Fruit fly (Drosophila melanogaster) whole organism, embryonic: ENCODE measurements around the gene CG8668.

Experiments used
- Bgb ChIP-seq: fragments of 200-800 bp; sonication (Bioruptor generic); IDR thresholded peaks from 2 replicates; pipeline ENCODE4 v1.3.6; 2022; ENCODE audit warnings: missing biosample characterization, missing genetic modification characterization; ENCODE audit not compliant: partially characterized antibody
- CG10274 ChIP-seq: fragments of 200-800 bp; sonication (Bioruptor generic); optimal IDR thresholded peaks from 3 replicates; lab custom pipeline; 2017; ENCODE audit warnings: missing biosample characterization, mild to moderate bottlenecking, missing genetic modification characterization
- CG12744 ChIP-seq: fragments of 200-800 bp; sonication (Bioruptor generic); optimal IDR thresholded peaks from 2 replicates; lab custom pipeline; 2016; ENCODE audit warnings: missing biosample characterization, missing genetic modification characterization
- CG14014 ChIP-seq: fragments of 200-800 bp; sonication (Bioruptor generic); IDR thresholded peaks from 2 replicates; pipeline ENCODE4 v1.3.6; 2022; ENCODE audit warnings: missing biosample characterization, missing genetic modification characterization
- CG14441 ChIP-seq: fragments of 200-800 bp; sonication (Bioruptor generic); IDR thresholded peaks from 2 replicates; pipeline ENCODE4 v1.3.6; 2022; ENCODE audit warnings: missing biosample characterization, missing genetic modification characterization
- CG17328 ChIP-seq: fragments of 200-800 bp; sonication (Bioruptor generic); IDR thresholded peaks from 2 replicates; pipeline ENCODE4 v1.3.6; 2022; ENCODE audit warnings: missing biosample characterization, missing genetic modification characterization
- CG2202 ChIP-seq: fragments of 200-800 bp; sonication (Bioruptor generic); optimal IDR thresholded peaks from 2 replicates; lab custom pipeline; 2018; ENCODE audit warnings: missing biosample characterization, mild to moderate bottlenecking, missing genetic modification characterization
- CG3407 ChIP-seq: fragments of 200-800 bp; sonication (Bioruptor generic); optimal IDR thresholded peaks from 2 replicates; lab custom pipeline; 2018; ENCODE audit warnings: missing biosample characterization, mild to moderate bottlenecking, missing genetic modification characterization
- CG3995 ChIP-seq: fragments of 200-800 bp; sonication (Bioruptor generic); optimal IDR thresholded peaks from 3 replicates; lab custom pipeline; 2016; ENCODE audit warnings: missing biosample characterization, missing genetic modification characterization
- CG4424 ChIP-seq: fragments of 200-800 bp; sonication (Bioruptor generic); optimal IDR thresholded peaks from 3 replicates; lab custom pipeline; 2016; ENCODE audit warnings: missing biosample characterization, missing genetic modification characterization
- CG7745 ChIP-seq: fragments of 200-800 bp; sonication (Bioruptor generic); optimal IDR thresholded peaks from 2 replicates; lab custom pipeline; 2018; ENCODE audit warnings: missing biosample characterization, mild to moderate bottlenecking, missing genetic modification characterization, moderate library complexity
- CG8290 ChIP-seq, 3 experiments: fragments of 200-800 bp; sonication (Bioruptor generic); optimal IDR thresholded peaks; 2 replicates each; lab custom pipeline; 2016 to 2019; ENCODE audit warnings: missing biosample characterization in 3 of 3, missing genetic modification characterization in 3 of 3, mild to moderate bottlenecking in 2 of 3, moderate library complexity in 1 of 3
- CG8478 ChIP-seq: fragments of >200 bp; optimal IDR thresholded peaks from 2 replicates; lab custom pipeline; 2018
- CG8924 ChIP-seq: fragments of 200-800 bp; optimal IDR thresholded peaks from 3 replicates; lab custom pipeline; 2019; ENCODE audit warnings: missing biosample characterization, mild to moderate bottlenecking, missing genetic modification characterization, moderate library complexity
- CG9727 ChIP-seq: fragments of 200-800 bp; sonication (Bioruptor generic); optimal IDR thresholded peaks from 3 replicates; lab custom pipeline; 2017; ENCODE audit warnings: missing biosample characterization, mild to moderate bottlenecking, missing genetic modification characterization
- CG9932 ChIP-seq: fragments of 200-800 bp; sonication (Bioruptor generic); IDR thresholded peaks from 2 replicates; pipeline ENCODE4 v1.3.6; 2022; ENCODE audit warnings: missing biosample characterization, missing genetic modification characterization
- CHES-1-like ChIP-seq: fragments of 200-800 bp; sonication (Bioruptor generic); optimal IDR thresholded peaks from 2 replicates; lab custom pipeline; 2016; ENCODE audit warnings: missing biosample characterization, missing genetic modification characterization
- Chrac-16 ChIP-seq: fragments of 200-800 bp; sonication (Bioruptor generic); optimal IDR thresholded peaks from 3 replicates; lab custom pipeline; 2016; ENCODE audit warnings: missing biosample characterization, missing genetic modification characterization
- Dbx ChIP-seq: fragments of 200-800 bp; sonication (Bioruptor generic); IDR thresholded peaks from 3 replicates; pipeline ENCODE4 v1.3.6; 2022; ENCODE audit warnings: missing biosample characterization, missing genetic modification characterization
- H2.0 ChIP-seq: fragments of 200-800 bp; sonication (Bioruptor generic); IDR thresholded peaks from 2 replicates; pipeline ENCODE4 v1.3.6; 2022; ENCODE audit warnings: missing biosample characterization, missing genetic modification characterization
- Hand ChIP-seq: fragments of 200-800 bp; sonication (Bioruptor generic); optimal IDR thresholded peaks from 2 replicates; lab custom pipeline; 2017; ENCODE audit warnings: mild to moderate bottlenecking, missing biosample characterization, missing genetic modification reagents, missing genetic modification characterization
- Lpt ChIP-seq: fragments of >200 bp; optimal IDR thresholded peaks from 2 replicates; lab custom pipeline; 2018; ENCODE audit warnings: missing biosample characterization, missing genetic modification characterization
- NFAT ChIP-seq: fragments of 200-800 bp; sonication (Bioruptor generic); IDR thresholded peaks from 2 replicates; pipeline ENCODE4 v1.3.6; 2022; ENCODE audit warnings: missing biosample characterization, missing genetic modification characterization
- Oaz ChIP-seq: fragments of 200-800 bp; sonication (Bioruptor generic); IDR thresholded peaks from 2 replicates; pipeline ENCODE4 v1.3.6; 2022; ENCODE audit warnings: missing biosample characterization, missing genetic modification characterization
- PHDP ChIP-seq: fragments of 200-800 bp; sonication (Bioruptor generic); optimal IDR thresholded peaks from 3 replicates; lab custom pipeline; 2018; ENCODE audit warnings: missing biosample characterization, mild to moderate bottlenecking, missing genetic modification characterization, moderate library complexity
- Side ChIP-seq: fragments of 200-800 bp; sonication (Bioruptor generic); optimal IDR thresholded peaks from 2 replicates; lab custom pipeline; 2016; ENCODE audit warnings: missing biosample characterization, missing genetic modification characterization
- ara ChIP-seq: fragments of 200-800 bp; sonication (Bioruptor generic); IDR thresholded peaks from 2 replicates; pipeline ENCODE4 v1.3.6; 2022; ENCODE audit warnings: missing biosample characterization, missing genetic modification characterization
- ato ChIP-seq: fragments of 200-800 bp; sonication (Bioruptor generic); IDR thresholded peaks from 2 replicates; pipeline ENCODE4 v1.3.6; 2022; ENCODE audit warnings: missing biosample characterization, missing genetic modification characterization; ENCODE audit not compliant: partially characterized antibody
- bbx ChIP-seq: fragments of 200-800 bp; sonication (Bioruptor generic); IDR thresholded peaks from 2 replicates; pipeline ENCODE4 v1.3.6; 2022; ENCODE audit warnings: missing biosample characterization, missing genetic modification characterization; ENCODE audit not compliant: partially characterized antibody
- btn ChIP-seq: fragments of 200-800 bp; sonication (Bioruptor generic); optimal IDR thresholded peaks from 2 replicates; lab custom pipeline; 2016; ENCODE audit warnings: missing biosample characterization, missing genetic modification characterization
- cato ChIP-seq: fragments of 200-800 bp; sonication (Bioruptor generic); optimal IDR thresholded peaks from 2 replicates; lab custom pipeline; 2016; ENCODE audit warnings: missing biosample characterization, missing genetic modification characterization, borderline replicate concordance
- dimm ChIP-seq: fragments of 200-800 bp; sonication (Bioruptor generic); IDR thresholded peaks from 2 replicates; pipeline ENCODE4 v1.3.6; 2022; ENCODE audit warnings: missing biosample characterization, missing genetic modification characterization
- disco-r ChIP-seq: fragments of 200-800 bp; sonication (Bioruptor generic); optimal IDR thresholded peaks from 2 replicates; lab custom pipeline; 2016; ENCODE audit warnings: missing biosample characterization, missing genetic modification characterization
- gem ChIP-seq: fragments of 200-800 bp; sonication (Bioruptor generic); optimal IDR thresholded peaks from 2 replicates; lab custom pipeline; 2019; ENCODE audit warnings: missing biosample characterization, mild to moderate bottlenecking, missing genetic modification characterization, moderate library complexity
- jigr1 ChIP-seq: fragments of 200-800 bp; sonication (Bioruptor generic); IDR thresholded peaks from 3 replicates; pipeline ENCODE4 v1.3.6; 2022; ENCODE audit warnings: missing biosample characterization, missing genetic modification characterization
- klu ChIP-seq: fragments of 200-800 bp; sonication (Bioruptor generic); IDR thresholded peaks from 2 replicates; pipeline ENCODE4 v1.3.6; 2022; ENCODE audit warnings: missing biosample characterization, missing genetic modification characterization
- luna ChIP-seq: fragments of 200-800 bp; sonication (Bioruptor generic); optimal IDR thresholded peaks from 2 replicates; lab custom pipeline; 2016; ENCODE audit warnings: missing biosample characterization, missing genetic modification characterization
- nau ChIP-seq: fragments of 200-800 bp; sonication (Bioruptor generic); optimal IDR thresholded peaks from 3 replicates; lab custom pipeline; 2017; ENCODE audit warnings: missing biosample characterization, mild to moderate bottlenecking, missing genetic modification characterization, missing genetic modification reagents
- prd ChIP-seq, 3 experiments: fragments of >200 bp in 2 of 3; fragments of 200-800 bp in 1 of 3; sonication (Bioruptor generic) in 1 of 3; optimal IDR thresholded peaks in 2 of 3; IDR thresholded peaks in 1 of 3; 2 replicates in 2 of 3; 3 replicates in 1 of 3; pipeline versions ENCODE4 v1.3.6 to Lab custom; 2017 to 2022; ENCODE audit warnings: missing biosample characterization in 1 of 3, missing genetic modification characterization in 1 of 3
- pros ChIP-seq: fragments of 200-800 bp; sonication (Bioruptor generic); optimal IDR thresholded peaks from 3 replicates; lab custom pipeline; 2019; ENCODE audit warnings: missing biosample characterization, mild to moderate bottlenecking, missing genetic modification characterization, moderate library complexity
- salm ChIP-seq: fragments of 200-800 bp; sonication (Bioruptor generic); optimal IDR thresholded peaks from 2 replicates; lab custom pipeline; 2018; ENCODE audit warnings: missing biosample characterization, mild to moderate bottlenecking, missing genetic modification characterization
- sd ChIP-seq: fragments of 200-800 bp; sonication (Bioruptor generic); optimal IDR thresholded peaks from 3 replicates; lab custom pipeline; 2018; ENCODE audit warnings: missing biosample characterization, mild to moderate bottlenecking, missing genetic modification characterization, moderate library complexity
- sim ChIP-seq: fragments of 200-800 bp; sonication (Bioruptor generic); IDR thresholded peaks from 2 replicates; pipeline ENCODE4 v1.3.6; 2022; ENCODE audit warnings: missing biosample characterization, missing genetic modification characterization
- sna ChIP-seq: fragments of 200-800 bp; sonication (Bioruptor generic); IDR thresholded peaks from 2 replicates; pipeline ENCODE4 v1.3.6; 2022; ENCODE audit warnings: missing biosample characterization, missing genetic modification characterization; ENCODE audit not compliant: partially characterized antibody
- sob ChIP-seq: fragments of 200-800 bp; sonication (Bioruptor generic); IDR thresholded peaks from 2 replicates; pipeline ENCODE4 v1.3.6; 2022; ENCODE audit warnings: missing biosample characterization, missing genetic modification characterization
- tio ChIP-seq: fragments of 200-800 bp; sonication (Bioruptor generic); optimal IDR thresholded peaks from 2 replicates; lab custom pipeline; 2017; ENCODE audit warnings: missing biosample characterization, missing genetic modification characterization, inconsistent platforms
- tll ChIP-seq, 2 experiments: fragments of 200-800 bp in 1 of 2; fragments of >200 bp in 1 of 2; sonication (Bioruptor generic) in 1 of 2; optimal IDR thresholded peaks; 2 replicates each; lab custom pipeline; 2017 to 2019; ENCODE audit warnings: missing biosample characterization in 2 of 2, missing genetic modification characterization in 2 of 2, mild to moderate bottlenecking in 1 of 2, moderate library complexity in 1 of 2
- ttk ChIP-seq: fragments of 200-800 bp; sonication (Bioruptor generic); IDR thresholded peaks from 2 replicates; pipeline ENCODE4 v2.1.2; 2022; ENCODE audit warnings: missing biosample characterization, missing genetic modification characterization
- vfl ChIP-seq: fragments of 200-800 bp; sonication (Bioruptor generic); optimal IDR thresholded peaks from 2 replicates; lab custom pipeline; 2016; ENCODE audit warnings: missing biosample characterization, missing genetic modification characterization

Gene CG8668

dm6 chr2L:8165800-8166576 is 39.2 kb downstream of the CG8668 start (continued):
- TF ChIP-seq salm (tag; lab: Kevin White, UChicago) = no peak
- peak; percentile 16 for TF ChIP-seq PHDP (tag; lab: Kevin White, UChicago)
- TF ChIP-seq Oaz = no peak
- TF ChIP-seq NFAT (GFP tag; lab: Robert Waterston, UW) = no peak
- no peak for TF ChIP-seq Lpt
- no peak for TF ChIP-seq Bgb (GFP tag; lab: Robert Waterston, UW)
- peak; percentile 68 for TF ChIP-seq CG7745 (tag; lab: Kevin White, UChicago)
- no peak for TF ChIP-seq cato (GFP tag; lab: Kevin White, UChicago)
- TF ChIP-seq CG9932 (GFP tag; lab: Robert Waterston, UW) = no peak
- peak; percentile 92 for TF ChIP-seq sd (tag; lab: Kevin White, UChicago)
- TF ChIP-seq CG9727 (GFP tag; lab: Kevin White, UChicago) = peak; percentile 39
- TF ChIP-seq CG8924 (tag; lab: Kevin White, UChicago) = peak; percentile 55
- TF ChIP-seq CG2202 (tag; lab: Kevin White, UChicago) = peak; percentile 12
- TF ChIP-seq sna (GFP tag; lab: Robert Waterston, UW) = no peak
- no peak for TF ChIP-seq CG14441
- TF ChIP-seq disco-r (GFP tag; lab: Kevin White, UChicago) = no peak
- no peak for TF ChIP-seq CG17328 (GFP tag; lab: Robert Waterston, UW)
- TF ChIP-seq CG3995 (GFP tag; lab: Kevin White, UChicago) = no peak
- no peak for TF ChIP-seq ara
- no peak for TF ChIP-seq CG3407 (GFP tag; lab: Kevin White, UChicago)
- TF ChIP-seq pros (GFP tag; lab: Kevin White, UChicago) = no peak
- no peak for TF ChIP-seq CHES-1-like (GFP tag; lab: Kevin White, UChicago)
- TF ChIP-seq bbx = no peak
- TF ChIP-seq CG14014 = 0 out of 2 replicates have a peak, but pooled peaks have one; percentile 12
- no peak for TF ChIP-seq CG8478 (lab: Kevin White, UChicago)
- TF ChIP-seq jigr1 (GFP tag; lab: Robert Waterston, UW) = no peak
- TF ChIP-seq vfl (GFP tag; lab: Kevin White, UChicago) = peak; percentile 16
- no peak for TF ChIP-seq btn
- no peak for TF ChIP-seq CG4424 (GFP tag; lab: Kevin White, UChicago)
- TF ChIP-seq Hand (GFP tag; lab: Kevin White, UChicago) = no peak
- TF ChIP-seq H2.0 = no peak
- TF ChIP-seq gem (tag; lab: Kevin White, UChicago) = peak; percentile 27
- TF ChIP-seq tio = no peak
- TF ChIP-seq prd (optimal IDR thresholded peaks at IDR 0.05; lab: Kevin White, UChicago) = no peak
- no peak for TF ChIP-seq prd (GFP tag; IDR thresholded peaks at IDR 0.05; lab: Robert Waterston, UW)
- no peak for TF ChIP-seq luna (GFP tag; lab: Kevin White, UChicago)
- peak in 1 of 2 experiments; percentile 99 for TF ChIP-seq tll (GFP tag; optimal IDR thresholded peaks at IDR 0.05; lab: Kevin White, UChicago)
- peak; percentile 48; the same call in 1 of the 2 replicates for TF ChIP-seq sob
- TF ChIP-seq CG12744 (GFP tag; lab: Kevin White, UChicago) = peak; percentile 10
- TF ChIP-seq dimm (GFP tag; lab: Robert Waterston, UW) = no peak
- TF ChIP-seq sim (GFP tag; lab: Robert Waterston, UW) = no peak
- no peak for TF ChIP-seq CG8290 (GFP tag; optimal IDR thresholded peaks at IDR 0.05; lab: Kevin White, UChicago)
- peak in 1 of 2 experiments; percentile 27 for TF ChIP-seq CG8290 (tag; optimal IDR thresholded peaks at IDR 0.05; lab: Kevin White, UChicago)
- no peak for TF ChIP-seq ato (GFP tag; lab: Robert Waterston, UW)
- TF ChIP-seq klu (GFP tag; lab: Robert Waterston, UW) = no peak
- no peak for TF ChIP-seq Chrac-16 (GFP tag; lab: Kevin White, UChicago)
- no peak for TF ChIP-seq ttk (GFP tag; lab: Robert Waterston, UW)
- TF ChIP-seq CG10274 (GFP tag; lab: Kevin White, UChicago) = no peak
- peak; percentile 17 for TF ChIP-seq Side
- TF ChIP-seq nau (GFP tag; lab: Kevin White, UChicago) = peak; percentile 10
- no peak for TF ChIP-seq Dbx
